Fruit fly (Drosophila melanogaster): ENCODE results near the gene Mettl2.

DNA sequence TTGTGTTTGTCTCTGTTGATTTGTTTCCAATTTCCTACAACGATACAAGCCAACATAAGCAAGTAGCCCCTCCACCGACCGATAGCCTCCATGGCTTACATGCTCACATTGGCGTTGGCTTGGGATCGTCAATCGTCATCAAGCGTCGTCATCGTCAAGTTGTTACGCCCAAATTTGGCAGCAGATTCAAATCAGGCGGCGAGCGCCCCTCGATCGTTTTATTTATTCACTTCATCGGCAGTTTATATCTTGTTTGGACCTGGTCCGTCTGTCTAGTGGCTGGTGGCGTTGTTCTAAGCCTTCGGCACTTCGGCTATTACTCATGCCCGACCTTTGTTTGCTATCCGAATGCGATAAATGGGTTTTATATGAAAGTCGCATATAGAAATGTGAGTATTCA lies 48.8 kb downstream of the Mettl2 start:
- no peak for TF ChIP-seq Myc (optimal IDR thresholded peaks at IDR 0.05)
- no peak for TF ChIP-seq ttk (optimal IDR thresholded peaks at IDR 0.05)
- TF ChIP-seq insv (optimal IDR thresholded peaks at IDR 0.05) = no peak
- TF ChIP-seq h (optimal IDR thresholded peaks at IDR 0.05) = no peak
